Fruit fly (Drosophila melanogaster) S2 (cell line): ENCODE measurements around the gene spdo.

ENCODE experiments used
- CG8478 ChIP-seq: fragments of >200 bp; optimal IDR thresholded peaks from 2 replicates; lab custom pipeline; 2018
- CTCF ChIP-seq, 2 experiments: fragments of >200 bp; optimal IDR thresholded peaks; 2 replicates each; lab custom pipeline; 2018

The spdo gene

DNA sequence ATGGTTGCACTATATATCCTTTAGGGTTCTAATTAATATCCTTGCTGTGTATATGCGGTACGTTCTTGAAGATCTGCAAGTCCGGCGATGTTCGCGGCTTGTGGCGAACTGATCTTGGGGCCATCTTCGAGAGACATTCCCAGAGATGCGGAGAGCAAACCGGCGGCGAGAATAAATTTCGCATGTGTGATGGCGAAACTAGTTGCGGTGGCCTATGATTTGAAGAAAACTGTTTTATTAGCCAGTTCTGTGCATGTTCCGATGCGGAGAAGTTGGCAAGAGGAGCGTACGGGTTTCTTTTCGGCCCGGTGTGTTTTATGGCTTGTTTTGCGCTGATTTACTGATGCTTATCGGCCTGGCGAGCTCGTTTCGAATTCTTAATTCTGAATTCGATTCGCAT, 23.7 kb downstream of the spdo start, which contains the start of gene PH4alphaNE1:
Gene PH4alphaNE1, minus strand, starts transcription at position 101 of the 400 bp plus-strand sequence.
- TF ChIP-seq CTCF (optimal IDR thresholded peaks at IDR 0.05; lab: Kevin White, UChicago) (no peak), CG8478 (no peak)

DNA sequence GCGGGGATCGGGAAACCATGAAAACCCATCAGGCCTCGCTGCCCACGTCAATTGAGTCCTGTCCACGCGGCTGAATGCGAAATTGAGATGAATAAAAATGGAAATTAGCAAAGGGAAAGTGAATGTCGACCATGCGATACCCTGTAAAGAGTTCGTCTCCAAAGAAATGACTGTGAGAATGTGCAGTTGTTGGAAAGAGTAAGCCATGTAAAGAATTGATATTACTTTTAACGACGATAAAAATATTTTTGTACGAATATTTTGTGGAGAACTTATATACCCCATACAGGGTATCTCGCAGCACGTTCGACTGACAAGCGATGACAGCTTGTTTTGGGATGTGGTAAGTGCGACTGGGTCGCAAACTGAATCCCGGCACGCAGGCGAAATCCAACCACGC, 24.7 kb downstream of the spdo start:
- TF ChIP-seq CG8478 (no peak), CTCF (optimal IDR thresholded peaks at IDR 0.05; lab: Kevin White, UChicago) (no peak)

DNA sequence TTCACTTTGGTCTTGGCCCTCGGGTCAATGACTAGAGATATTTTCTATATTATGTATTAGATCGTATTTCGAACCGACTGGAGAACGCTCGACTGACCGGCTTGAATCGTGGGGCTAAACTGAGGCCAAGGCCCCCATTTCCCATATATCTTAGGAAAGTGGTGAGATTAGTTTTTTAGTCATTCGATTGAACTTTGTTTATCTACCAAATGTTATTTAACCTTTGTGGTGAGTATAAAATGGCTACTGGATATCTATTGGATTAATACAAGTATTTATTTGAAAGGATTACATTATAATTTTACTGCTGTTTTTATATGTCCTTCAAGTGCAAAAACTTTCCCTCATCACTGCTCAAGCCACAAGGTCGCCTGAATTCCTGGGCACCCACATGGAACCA, 26.9 kb downstream of the spdo start, which contains the start of gene CG31371:
Gene CG31371, minus strand, starts transcription at position 101 of the 400 bp plus-strand sequence.
- TF ChIP-seq CG8478, result no peak
- TF ChIP-seq CTCF (optimal IDR thresholded peaks at IDR 0.05; lab: Kevin White, UChicago), result no peak

DNA sequence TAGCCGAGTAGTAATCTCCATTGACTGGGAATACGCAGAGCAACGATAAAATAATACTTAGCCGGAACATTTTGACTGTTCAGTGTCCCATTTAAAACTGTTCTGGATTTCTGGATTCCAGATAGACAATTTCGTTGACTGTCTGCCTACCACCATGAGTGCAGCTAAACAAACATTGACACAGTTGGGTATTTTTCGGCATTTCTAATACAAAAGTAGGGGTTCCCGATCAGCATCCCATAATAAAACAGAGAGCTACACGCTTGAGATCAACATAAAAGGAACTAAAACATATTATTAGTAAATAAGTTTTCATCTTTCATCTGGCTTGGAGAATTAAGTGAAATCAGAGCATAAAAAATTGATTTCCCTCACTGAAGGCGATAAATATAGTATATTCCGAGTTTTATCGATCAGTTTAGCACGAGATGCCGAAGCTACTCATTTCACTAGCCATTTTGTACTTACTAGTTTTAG, 29.1 kb downstream of the spdo start, which contains the start of the genes PH4alphaSG1 and CG15539:
Gene PH4alphaSG1, minus strand, starts transcription at position 101 of the 477 bp plus-strand sequence.
Gene CG15539, plus strand, starts transcription at position 427 of the 477 bp plus-strand sequence.
- TF ChIP-seq CTCF (optimal IDR thresholded peaks at IDR 0.05; lab: Kevin White, UChicago) (no peak), CG8478 (no peak)

DNA sequence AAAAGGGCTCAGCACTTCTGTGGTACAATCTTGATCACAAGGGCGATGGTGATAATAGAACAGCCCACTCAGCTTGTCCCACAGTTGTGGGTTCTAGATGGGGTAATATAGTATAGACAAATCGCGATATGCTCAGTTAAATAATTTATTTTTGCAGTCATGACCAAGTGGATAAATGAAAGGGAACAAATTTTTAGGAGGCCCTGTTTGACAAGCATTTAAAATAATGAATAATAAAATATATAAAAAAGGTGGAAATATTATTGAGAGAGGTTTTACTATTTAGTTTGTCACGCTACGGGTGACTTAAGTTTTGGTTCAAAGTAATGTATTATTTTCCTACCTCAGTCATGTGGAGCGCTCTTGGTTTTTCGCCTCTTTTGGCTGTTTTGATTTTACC, 31.2 kb downstream of the spdo start, which contains the start of gene CG34041:
Gene CG34041, plus strand, starts transcription at position 301 of the 400 bp plus-strand sequence.
- TF ChIP-seq CTCF (optimal IDR thresholded peaks at IDR 0.05; lab: Kevin White, UChicago) (no peak), CG8478 (no peak)

DNA sequence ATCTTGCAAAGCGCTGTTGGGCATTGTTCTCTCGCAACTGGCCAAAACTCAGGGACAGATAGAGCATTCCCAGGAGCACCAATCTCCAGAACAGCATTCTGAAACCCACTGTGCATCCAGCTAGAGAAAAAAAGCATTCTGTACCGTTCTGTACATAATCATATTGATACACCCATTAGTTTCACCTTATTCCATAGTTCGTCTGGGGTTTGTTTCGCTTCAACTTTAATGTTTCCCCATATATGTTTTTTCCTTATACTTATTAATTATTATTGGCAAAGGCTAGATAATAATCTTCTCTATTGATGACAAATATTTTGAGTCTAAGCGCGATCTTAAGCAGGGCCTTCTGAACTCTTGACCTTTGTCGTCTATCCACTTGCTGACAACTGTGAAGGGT, 35.6 kb downstream of the spdo start, which contains the start of gene PH4alphaNE2:
Gene PH4alphaNE2, minus strand, starts transcription at position 101 of the 400 bp plus-strand sequence.
- TF ChIP-seq CTCF (optimal IDR thresholded peaks at IDR 0.05; lab: Kevin White, UChicago), result no peak
- no peak for TF ChIP-seq CG8478

DNA sequence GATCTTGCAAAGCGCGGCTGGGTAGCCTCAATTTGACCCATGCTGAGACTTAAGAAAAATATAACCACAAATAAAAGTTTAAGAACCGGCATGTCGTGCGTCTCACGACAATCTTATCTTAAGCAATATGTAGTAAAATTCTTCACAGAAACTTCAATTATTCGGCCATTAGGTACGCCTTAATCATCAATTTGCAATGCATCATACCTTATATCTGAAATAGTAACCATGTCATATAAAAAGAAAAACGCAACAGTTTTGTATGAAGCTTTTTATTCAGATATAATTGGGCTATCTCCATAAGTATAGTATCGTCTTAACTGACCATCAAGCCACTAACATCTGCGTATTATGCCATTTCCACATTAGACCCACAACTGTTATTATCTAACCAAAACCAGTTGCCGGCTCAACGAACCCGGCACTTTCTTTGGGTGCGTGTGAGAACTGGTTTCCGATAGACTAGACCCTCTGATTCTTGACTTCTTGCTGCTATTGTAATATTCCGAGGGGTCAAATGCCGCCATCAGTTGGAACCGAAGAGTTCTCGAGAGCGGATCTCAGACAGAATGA, 37.9 kb downstream of the spdo start, which contains the start of the genes CG31524 and CG9698:
Gene CG31524, minus strand, starts transcription at position 101 of the 573 bp plus-strand sequence.
Gene CG9698, plus strand, starts transcription at position 523 of the 573 bp plus-strand sequence.
- TF ChIP-seq CG8478 (no peak), CTCF (optimal IDR thresholded peaks at IDR 0.05; lab: Kevin White, UChicago) (no peak)

DNA sequence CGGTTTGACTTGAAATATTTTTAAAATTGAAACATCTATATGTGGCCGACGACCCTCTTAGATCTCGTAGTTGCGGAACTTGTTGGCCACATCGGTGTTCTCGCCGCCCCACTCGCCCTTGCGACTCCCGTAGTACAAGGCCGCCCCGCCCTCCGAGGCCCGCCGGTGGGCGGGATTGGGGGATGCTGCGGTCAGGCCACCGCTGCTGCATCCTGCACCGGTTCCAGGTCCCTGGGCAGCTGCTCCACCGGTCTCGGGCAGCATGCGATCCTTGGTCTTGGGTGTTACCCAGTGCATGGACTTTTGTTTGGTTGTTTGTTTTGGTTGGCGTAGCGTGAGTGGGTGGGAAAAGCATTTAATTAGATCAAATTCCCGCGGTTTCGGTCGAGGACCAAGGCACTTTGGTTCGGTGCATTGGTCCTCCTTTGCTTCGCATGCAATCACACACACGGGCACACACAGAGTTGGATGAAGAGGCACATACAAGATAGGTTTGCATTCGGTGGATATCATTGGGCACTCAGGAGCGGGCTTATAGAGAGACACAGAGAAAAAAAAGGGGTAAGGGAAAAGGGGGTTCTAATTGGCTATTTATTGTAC, 41.9 kb downstream of the spdo start:
- TF ChIP-seq CTCF (optimal IDR thresholded peaks at IDR 0.05; lab: Kevin White, UChicago) (no peak), CG8478 (no peak)

DNA sequence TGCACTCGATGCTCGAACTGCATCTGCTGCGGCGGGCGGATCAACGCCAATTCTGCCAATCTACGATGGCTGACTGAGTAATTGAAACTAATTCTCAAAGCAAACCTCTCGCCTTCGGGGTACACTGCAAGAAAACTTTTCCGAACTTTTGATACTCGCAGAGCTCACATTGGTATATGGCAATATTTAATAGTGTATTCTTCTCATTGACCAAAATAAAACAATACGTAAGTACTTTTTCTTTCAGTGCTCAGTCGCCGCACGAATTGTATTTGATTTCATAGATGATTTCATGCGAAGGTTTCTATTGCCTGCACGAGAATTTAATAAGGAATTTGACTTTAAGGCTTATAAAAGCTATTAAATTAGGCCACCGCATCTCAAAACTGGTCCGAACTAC, 49.1 kb downstream of the spdo start:
- no peak for TF ChIP-seq CTCF (optimal IDR thresholded peaks at IDR 0.05; lab: Kevin White, UChicago)

DNA sequence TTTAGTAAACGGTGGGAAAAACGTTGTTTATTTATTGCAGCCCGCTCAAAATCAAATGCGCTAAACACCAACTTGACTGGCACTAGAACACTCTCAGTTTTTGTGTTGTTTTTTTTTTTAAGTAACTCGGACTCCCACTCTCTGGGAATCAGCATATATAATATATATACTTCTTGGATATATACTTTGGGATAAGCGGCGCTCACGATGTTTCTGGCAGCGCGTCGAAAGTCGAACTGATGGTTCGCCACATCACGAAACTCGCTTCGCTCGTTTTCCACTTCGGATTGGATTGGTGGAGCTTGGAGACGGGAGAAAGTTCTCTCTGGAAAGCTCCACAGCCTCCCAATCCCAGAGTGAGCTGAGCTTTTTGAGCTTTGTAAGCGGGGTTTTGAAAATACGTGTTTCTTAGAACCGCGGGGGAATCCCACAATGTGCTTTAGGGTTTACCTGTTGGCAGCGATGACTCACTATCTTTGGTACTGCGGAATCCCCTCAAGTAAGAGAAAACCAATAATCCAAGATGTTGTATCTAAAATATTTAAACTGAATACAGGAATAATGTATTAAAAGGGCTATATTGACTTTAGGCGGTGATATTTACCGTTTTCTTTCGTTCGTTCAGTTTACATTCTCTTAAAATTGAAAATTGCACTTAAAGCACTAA, 50.4 kb downstream of the spdo start, which contains the start of gene jdp:
Gene jdp, minus strand, starts transcription at position 239 of the 667 bp plus-strand sequence.
- TF ChIP-seq CG8478 (no peak), CTCF (optimal IDR thresholded peaks at IDR 0.05; lab: Kevin White, UChicago) (no peak)
